Worm (Caenorhabditis elegans): ENCODE data around the gene slc-17.5.

The slc-17.5 gene

DNA sequence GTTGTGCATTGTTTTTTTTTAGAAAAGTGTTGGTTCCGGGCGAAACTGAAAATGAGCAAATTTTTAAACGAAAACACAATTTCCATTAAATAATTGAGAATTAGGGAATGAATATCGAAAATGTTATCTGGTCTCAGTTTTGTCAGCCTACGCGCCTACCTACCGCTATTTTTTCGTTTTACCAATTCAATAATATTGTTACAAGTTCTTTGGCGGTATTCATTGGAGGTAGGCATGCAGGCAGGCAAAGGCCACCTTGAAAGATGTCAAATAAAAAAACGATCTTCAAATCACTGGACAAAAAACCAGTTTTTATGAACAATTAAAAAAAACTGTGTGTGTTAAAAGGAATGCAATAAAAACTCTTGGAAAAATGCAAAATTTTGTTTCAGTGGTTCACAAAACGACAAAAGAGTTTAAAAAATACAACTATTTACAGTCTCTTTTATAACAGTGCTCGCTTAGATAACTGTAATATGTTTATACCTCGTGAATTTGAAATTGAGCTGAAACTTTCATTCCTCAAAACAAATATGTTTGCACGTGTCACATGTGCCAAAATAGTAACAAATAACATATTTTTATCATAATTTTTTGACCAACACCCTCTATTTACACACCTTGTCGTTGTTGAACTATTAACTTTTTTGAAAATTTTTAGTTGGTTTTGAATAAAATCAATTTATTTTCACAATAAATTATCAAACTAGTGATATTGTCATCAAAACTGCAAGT lies 19.9 kb upstream of the slc-17.5 start, which contains the start of gene W02D7.11:
TSS of gene W02D7.11 (minus strand) at position 51 of the 735 bp plus-strand sequence.
- no peak for TF ChIP-seq ceh-16 (tag; optimal IDR thresholded peaks at IDR 0.05)
- TF ChIP-seq jun-1 (tag; optimal IDR thresholded peaks at IDR 0.05): no peak
- TF ChIP-seq pqm-1 (tag; optimal IDR thresholded peaks at IDR 0.05): peak; percentile 9
- no peak for TF ChIP-seq egl-27 (tag; optimal IDR thresholded peaks at IDR 0.05)
- TF ChIP-seq nhr-25 (tag; optimal IDR thresholded peaks at IDR 0.05): no peak
- no peak for TF ChIP-seq ceh-9 (tag; optimal IDR thresholded peaks at IDR 0.05)
- no peak for TF ChIP-seq lsy-12 (tag; optimal IDR thresholded peaks at IDR 0.05)
- TF ChIP-seq ceh-82 (tag; optimal IDR thresholded peaks at IDR 0.05): no peak
- TF ChIP-seq mml-1 (tag; optimal IDR thresholded peaks at IDR 0.05): no peak
- TF ChIP-seq elt-2 (tag; optimal IDR thresholded peaks at IDR 0.05): peak; percentile 36
- no peak for TF ChIP-seq ceh-28 (tag; optimal IDR thresholded peaks at IDR 0.05)
- TF ChIP-seq pha-4 (tag; optimal IDR thresholded peaks at IDR 0.05): peak; percentile 87

DNA sequence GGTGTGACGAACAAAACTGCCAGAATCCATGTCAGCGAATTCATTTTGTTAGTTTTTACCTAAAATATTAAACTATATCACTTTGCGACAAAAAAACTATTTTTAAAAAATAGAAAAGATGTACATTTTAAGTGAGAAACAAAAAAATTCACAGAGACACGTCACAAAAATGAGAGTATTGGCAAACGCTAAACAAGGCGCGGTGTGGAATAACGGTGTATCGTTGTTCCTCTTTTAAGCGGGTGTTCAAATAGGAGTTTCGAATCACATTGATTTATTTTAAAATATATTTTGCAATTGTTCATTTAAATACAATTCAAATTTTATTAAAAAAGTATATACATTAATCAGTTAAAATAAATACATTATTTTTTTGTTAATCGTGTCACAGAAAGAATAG lies 17.8 kb upstream of the slc-17.5 start, which contains the start of gene sel-9:
TSS of gene sel-9 (minus strand) at position 59 of the 400 bp plus-strand sequence.
- no peak for TF ChIP-seq hmg-11 (tag; optimal IDR thresholded peaks at IDR 0.05)
- no peak for TF ChIP-seq nhr-25 (tag; optimal IDR thresholded peaks at IDR 0.05)
- no peak for TF ChIP-seq egl-27 (tag; optimal IDR thresholded peaks at IDR 0.05)
- TF ChIP-seq skn-1 (tag; optimal IDR thresholded peaks at IDR 0.05): peak; percentile 16
- no peak for TF ChIP-seq nhr-237 (tag; optimal IDR thresholded peaks at IDR 0.05)
- TF ChIP-seq ama-1 (optimal IDR thresholded peaks at IDR 0.05): no peak
- TF ChIP-seq nhr-11 (tag; optimal IDR thresholded peaks at IDR 0.05): no peak
- TF ChIP-seq fos-1 (tag; optimal IDR thresholded peaks at IDR 0.05): no peak
- TF ChIP-seq ceh-16 (tag; optimal IDR thresholded peaks at IDR 0.05): no peak
- no peak for TF ChIP-seq ztf-11 (tag; optimal IDR thresholded peaks at IDR 0.05)
- no peak for TF ChIP-seq unc-39 (tag; optimal IDR thresholded peaks at IDR 0.05)
- no peak for TF ChIP-seq fkh-2 (tag; optimal IDR thresholded peaks at IDR 0.05)
- no peak for TF ChIP-seq lin-39 (tag; optimal IDR thresholded peaks at IDR 0.05)
- TF ChIP-seq elt-1 (tag; optimal IDR thresholded peaks at IDR 0.05): no peak
- TF ChIP-seq pha-4 (tag; optimal IDR thresholded peaks at IDR 0.05): peak; percentile 60
- TF ChIP-seq mml-1 (tag; optimal IDR thresholded peaks at IDR 0.05): no peak
- TF ChIP-seq lin-15B (tag; optimal IDR thresholded peaks at IDR 0.05): peak; percentile 74
- TF ChIP-seq tbx-2 (tag; optimal IDR thresholded peaks at IDR 0.05): no peak
- TF ChIP-seq ztf-4 (tag; optimal IDR thresholded peaks at IDR 0.05): no peak
- TF ChIP-seq nhr-12 (tag; optimal IDR thresholded peaks at IDR 0.05): no peak
- TF ChIP-seq nhr-23 (tag; optimal IDR thresholded peaks at IDR 0.05): peak; percentile 46
- no peak for TF ChIP-seq eor-1 (tag; optimal IDR thresholded peaks at IDR 0.05)
- no peak for TF ChIP-seq zag-1 (tag; optimal IDR thresholded peaks at IDR 0.05)
- no peak for TF ChIP-seq snpc-4 (tag; optimal IDR thresholded peaks at IDR 0.05)
- no peak for TF ChIP-seq pqm-1 (tag; optimal IDR thresholded peaks at IDR 0.05)
- TF ChIP-seq aly-2 (tag; optimal IDR thresholded peaks at IDR 0.05): no peak
- peak; percentile 22 for TF ChIP-seq elt-2 (tag; optimal IDR thresholded peaks at IDR 0.05)
- no peak for TF ChIP-seq ceh-9 (tag; optimal IDR thresholded peaks at IDR 0.05)
- TF ChIP-seq nhr-28 (tag; optimal IDR thresholded peaks at IDR 0.05): no peak
- TF ChIP-seq ceh-28 (tag; optimal IDR thresholded peaks at IDR 0.05): peak; percentile 9
- no peak for TF ChIP-seq nhr-77 (tag; optimal IDR thresholded peaks at IDR 0.05)
- no peak for TF ChIP-seq nhr-67 (tag; optimal IDR thresholded peaks at IDR 0.05)
- TF ChIP-seq R02D3.7 (tag; optimal IDR thresholded peaks at IDR 0.05): no peak
- peak; percentile 54 for TF ChIP-seq nfya-1 (tag; optimal IDR thresholded peaks at IDR 0.05; ENCODE audit: insufficient read depth)
- TF ChIP-seq nhr-76 (tag; optimal IDR thresholded peaks at IDR 0.05): no peak
- TF ChIP-seq elt-3 (tag; optimal IDR thresholded peaks at IDR 0.05): no peak
- TF ChIP-seq ceh-82 (tag; optimal IDR thresholded peaks at IDR 0.05): no peak
- TF ChIP-seq mdl-1 (tag; optimal IDR thresholded peaks at IDR 0.05): no peak
- TF ChIP-seq unc-62 (GFP tag; optimal IDR thresholded peaks at IDR 0.05): no peak
- TF ChIP-seq jun-1 (tag; optimal IDR thresholded peaks at IDR 0.05): no peak
- TF ChIP-seq lsy-12 (tag; optimal IDR thresholded peaks at IDR 0.05): no peak
- TF ChIP-seq egl-5 (tag; optimal IDR thresholded peaks at IDR 0.05): no peak
- no peak for TF ChIP-seq nhr-43 (tag; optimal IDR thresholded peaks at IDR 0.05; ENCODE audit: poor library complexity, severe bottlenecking)
- TF ChIP-seq daf-12 (tag; optimal IDR thresholded peaks at IDR 0.05): no peak
- no peak for TF ChIP-seq ZK546.5 (tag; optimal IDR thresholded peaks at IDR 0.05)
- TF ChIP-seq sea-2 (GFP tag; optimal IDR thresholded peaks at IDR 0.05): no peak
- no peak for TF ChIP-seq fkh-10 (GFP tag; optimal IDR thresholded peaks at IDR 0.05)

Measured in whole organism, L3 larva.